Fruit fly (Drosophila melanogaster) whole organism, embryonic: Measurements from ENCODE around the gene CG43796.

Experiments
- CG15696 ChIP-seq: fragments of 200-800 bp; sonication (Bioruptor generic); optimal IDR thresholded peaks from 2 replicates; lab custom pipeline; 2019; ENCODE audit warnings: missing biosample characterization, mild to moderate bottlenecking, missing genetic modification characterization, moderate library complexity
- CG2875 ChIP-seq: fragments of 200-800 bp; sonication (Bioruptor generic); optimal IDR thresholded peaks from 2 replicates; lab custom pipeline; 2017; ENCODE audit warnings: missing biosample characterization, mild to moderate bottlenecking, missing genetic modification characterization, missing genetic modification reagents
- CG34376 ChIP-seq: fragments of 200-800 bp; sonication (Bioruptor generic); optimal IDR thresholded peaks from 2 replicates; lab custom pipeline; 2018; ENCODE audit warnings: missing biosample characterization, mild to moderate bottlenecking, missing genetic modification characterization
- ap ChIP-seq: fragments of 200-800 bp; sonication (Bioruptor generic); IDR thresholded peaks from 2 replicates; pipeline ENCODE4 v1.3.6; 2022; ENCODE audit warnings: missing biosample characterization, missing genetic modification characterization
- gsb ChIP-seq: fragments of 200-800 bp; sonication (Bioruptor generic); IDR thresholded peaks from 2 replicates; pipeline ENCODE4 v1.3.6; 2022; ENCODE audit warnings: missing biosample characterization, missing genetic modification characterization
- hth ChIP-seq: fragments of >200 bp; optimal IDR thresholded peaks from 2 replicates; lab custom pipeline; 2017; ENCODE audit warnings: inconsistent platforms
- org-1 ChIP-seq: fragments of 200-800 bp; sonication (Bioruptor generic); optimal IDR thresholded peaks from 2 replicates; lab custom pipeline; 2017; ENCODE audit warnings: missing biosample characterization, missing genetic modification characterization
- usp ChIP-seq: fragments of >200 bp; optimal IDR thresholded peaks from 2 replicates; lab custom pipeline; 2017; ENCODE audit warnings: missing biosample characterization, missing genetic modification characterization

DNA sequence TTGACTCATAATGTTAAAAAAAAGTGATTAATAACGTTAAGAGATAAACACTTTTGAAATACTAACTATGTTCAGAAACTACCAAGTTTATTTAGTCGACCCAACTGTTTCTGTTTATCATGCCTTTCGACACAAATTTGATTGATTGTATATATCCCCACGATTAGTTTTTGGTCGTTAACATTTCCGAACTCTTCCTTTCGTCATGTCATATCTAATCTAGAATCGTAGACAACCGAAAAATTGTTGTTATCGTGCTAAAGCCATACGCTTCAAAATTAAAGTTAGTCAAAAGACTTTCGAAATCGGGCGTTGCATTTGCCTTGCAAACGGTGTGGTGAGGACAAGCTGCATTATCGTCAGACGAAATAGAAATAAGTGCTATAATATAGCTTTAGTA, 48.0 kb downstream of the CG43796 start:
- TF ChIP-seq CG15696 (tag; lab: Kevin White, UChicago): no peak
- no peak for TF ChIP-seq ap
- TF ChIP-seq CG34376: no peak
- TF ChIP-seq usp (GFP tag; lab: Kevin White, UChicago): no peak
- TF ChIP-seq CG2875: no peak
- TF ChIP-seq hth (lab: Kevin White, UChicago): no peak
- no peak for TF ChIP-seq gsb (GFP tag; lab: Robert Waterston, UW)
- TF ChIP-seq org-1 (GFP tag; lab: Kevin White, UChicago): no peak
